Worm (Caenorhabditis elegans) whole organism, L3 larva: Measurements from ENCODE around the gene npr-25.
"Not testable (repeated sequence)": the region's sequence is repeated elsewhere in the genome, so short reads cannot be mapped to it uniquely, and the experiment has no call there.

Experiments used
- ZK546.5 ChIP-seq: sonication (generic microtip); optimal IDR thresholded peaks from 2 replicates; lab custom pipeline; 2017; ENCODE audit warnings: missing biosample characterization, missing genetic modification characterization
- aly-2 ChIP-seq: fragments of 150-350 bp; optimal IDR thresholded peaks from 2 replicates; lab custom pipeline; 2014; ENCODE audit warnings: missing biosample characterization, missing genetic modification characterization
- ama-1 ChIP-seq: fragments of 150-350 bp; optimal IDR thresholded peaks from 2 replicates; lab custom pipeline; 2018
- ceh-16 ChIP-seq: sonication (generic microtip); optimal IDR thresholded peaks from 2 replicates; lab custom pipeline; 2017; ENCODE audit warnings: missing biosample characterization, missing genetic modification characterization
- ceh-28 ChIP-seq: fragments of 150-350 bp; optimal IDR thresholded peaks from 2 replicates; lab custom pipeline; 2014; ENCODE audit warnings: missing biosample characterization, missing genetic modification reagents, missing genetic modification characterization
- ceh-82 ChIP-seq: fragments of 150-350 bp; optimal IDR thresholded peaks from 2 replicates; lab custom pipeline; 2014; ENCODE audit warnings: missing biosample characterization, missing genetic modification characterization
- ceh-9 ChIP-seq: sonication (generic microtip); optimal IDR thresholded peaks from 2 replicates; lab custom pipeline; 2018; ENCODE audit warnings: missing biosample characterization, missing genetic modification characterization
- daf-12 ChIP-seq: fragments of 150-350 bp; optimal IDR thresholded peaks from 2 replicates; lab custom pipeline; 2014; ENCODE audit warnings: missing biosample characterization, missing genetic modification reagents, missing genetic modification characterization
- egl-27 ChIP-seq: sonication (generic microtip); optimal IDR thresholded peaks from 4 replicates; lab custom pipeline; 2017; ENCODE audit warnings: missing biosample characterization, missing genetic modification reagents, missing genetic modification characterization
- egl-5 ChIP-seq: fragments of 150-350 bp; optimal IDR thresholded peaks from 2 replicates; lab custom pipeline; 2017; ENCODE audit warnings: missing biosample characterization, missing genetic modification reagents, missing genetic modification characterization, inconsistent platforms
- elt-2 ChIP-seq: sonication (generic microtip); optimal IDR thresholded peaks from 2 replicates; lab custom pipeline; 2016; ENCODE audit warnings: missing genetic modification reagents, mild to moderate bottlenecking, missing genetic modification characterization, missing compliant biosample characterization
- eor-1 ChIP-seq, 2 experiments: fragments of 150-350 bp; optimal IDR thresholded peaks; 2 replicates each; lab custom pipeline; 2014 to 2018; ENCODE audit warnings: missing biosample characterization in 2 of 2, missing genetic modification characterization in 2 of 2
- fkh-10 ChIP-seq: sonication (generic microtip); optimal IDR thresholded peaks from 2 replicates; lab custom pipeline; 2017; ENCODE audit warnings: missing biosample characterization, missing genetic modification reagents, missing genetic modification characterization
- fkh-2 ChIP-seq: fragments of 150-350 bp; optimal IDR thresholded peaks from 2 replicates; lab custom pipeline; 2014; ENCODE audit warnings: missing biosample characterization, missing genetic modification reagents, missing genetic modification characterization
- fos-1 ChIP-seq: fragments of 150-350 bp; optimal IDR thresholded peaks from 2 replicates; lab custom pipeline; 2014; ENCODE audit warnings: missing biosample characterization, missing genetic modification characterization
- hmg-11 ChIP-seq: sonication (generic microtip); optimal IDR thresholded peaks from 2 replicates; lab custom pipeline; 2016; ENCODE audit warnings: missing genetic modification characterization, missing compliant biosample characterization
- lin-39 ChIP-seq: fragments of 150-350 bp; optimal IDR thresholded peaks from 2 replicates; lab custom pipeline; 2018; ENCODE audit warnings: missing biosample characterization, missing genetic modification reagents, missing genetic modification characterization
- lsy-12 ChIP-seq: sonication (generic microtip); optimal IDR thresholded peaks from 2 replicates; lab custom pipeline; 2016; ENCODE audit warnings: mild to moderate bottlenecking, missing genetic modification characterization, missing compliant biosample characterization
- mdl-1 ChIP-seq: fragments of 150-350 bp; optimal IDR thresholded peaks from 2 replicates; lab custom pipeline; 2014; ENCODE audit warnings: missing biosample characterization, missing genetic modification characterization
- mml-1 ChIP-seq: fragments of 150-350 bp; sonication (generic microtip); optimal IDR thresholded peaks from 3 replicates; lab custom pipeline; 2014; ENCODE audit warnings: missing biosample characterization, missing genetic modification characterization
- nfya-1 ChIP-seq: sonication (generic microtip); optimal IDR thresholded peaks from 2 replicates; lab custom pipeline; 2017; ENCODE audit warnings: missing genetic modification characterization, mild to moderate bottlenecking, missing compliant biosample characterization, antibody characterized with exemption, moderate library complexity; ENCODE audit not compliant: insufficient read depth
- nhr-11 ChIP-seq: fragments of 150-350 bp; optimal IDR thresholded peaks from 2 replicates; lab custom pipeline; 2014; ENCODE audit warnings: missing biosample characterization, missing genetic modification characterization
- nhr-23 ChIP-seq: fragments of 150-350 bp; optimal IDR thresholded peaks from 2 replicates; lab custom pipeline; 2014; ENCODE audit warnings: missing biosample characterization, missing genetic modification reagents, missing genetic modification characterization
- nhr-237 ChIP-seq: fragments of 150-350 bp; optimal IDR thresholded peaks from 2 replicates; lab custom pipeline; 2014; ENCODE audit warnings: missing biosample characterization, missing genetic modification characterization
- nhr-28 ChIP-seq: fragments of 150-350 bp; optimal IDR thresholded peaks from 2 replicates; lab custom pipeline; 2014; ENCODE audit warnings: missing biosample characterization, missing genetic modification characterization
- nhr-43 ChIP-seq: sonication (generic microtip); optimal IDR thresholded peaks from 2 replicates; lab custom pipeline; 2016; ENCODE audit warnings: mild to moderate bottlenecking, missing genetic modification characterization, missing compliant biosample characterization; ENCODE audit not compliant: poor library complexity, severe bottlenecking
- nhr-67 ChIP-seq: fragments of 150-350 bp; optimal IDR thresholded peaks from 2 replicates; lab custom pipeline; 2014; ENCODE audit warnings: missing biosample characterization, missing genetic modification characterization
- nhr-76 ChIP-seq: fragments of 150-350 bp; sonication (generic microtip); optimal IDR thresholded peaks from 5 replicates; lab custom pipeline; 2014; ENCODE audit warnings: missing biosample characterization, missing genetic modification characterization
- nhr-77 ChIP-seq: fragments of 150-350 bp; optimal IDR thresholded peaks from 2 replicates; lab custom pipeline; 2014; ENCODE audit warnings: missing biosample characterization, missing genetic modification characterization
- pqm-1 ChIP-seq: fragments of 150-350 bp; optimal IDR thresholded peaks from 2 replicates; lab custom pipeline; 2017; ENCODE audit warnings: missing biosample characterization, missing genetic modification characterization, inconsistent platforms
- sea-2 ChIP-seq: fragments of 150-350 bp; sonication (generic microtip); optimal IDR thresholded peaks from 4 replicates; lab custom pipeline; 2014; ENCODE audit warnings: missing biosample characterization, missing genetic modification reagents, missing genetic modification characterization
- skn-1 ChIP-seq: fragments of 150-350 bp; optimal IDR thresholded peaks from 2 replicates; lab custom pipeline; 2014; ENCODE audit warnings: missing biosample characterization, missing genetic modification characterization
- snpc-4 ChIP-seq: fragments of 150-350 bp; optimal IDR thresholded peaks from 2 replicates; lab custom pipeline; 2014; ENCODE audit warnings: missing biosample characterization, missing genetic modification characterization
- tbx-2 ChIP-seq: sonication (generic microtip); optimal IDR thresholded peaks from 2 replicates; lab custom pipeline; 2016; ENCODE audit warnings: mild to moderate bottlenecking, missing genetic modification characterization, missing compliant biosample characterization
- unc-39 ChIP-seq: sonication (generic microtip); optimal IDR thresholded peaks from 4 replicates; lab custom pipeline; 2017; ENCODE audit warnings: missing biosample characterization, missing genetic modification characterization
- unc-62 ChIP-seq: fragments of 150-350 bp; sonication (generic microtip); optimal IDR thresholded peaks from 4 replicates; lab custom pipeline; 2014; ENCODE audit warnings: missing biosample characterization, missing genetic modification reagents, missing genetic modification characterization
- zag-1 ChIP-seq: fragments of 150-350 bp; optimal IDR thresholded peaks from 2 replicates; lab custom pipeline; 2014; ENCODE audit warnings: missing biosample characterization, missing genetic modification characterization
- ztf-11 ChIP-seq: fragments of 150-350 bp; optimal IDR thresholded peaks from 2 replicates; lab custom pipeline; 2014; ENCODE audit warnings: missing biosample characterization, missing genetic modification characterization
- ztf-4 ChIP-seq: fragments of 150-350 bp; optimal IDR thresholded peaks from 2 replicates; lab custom pipeline; 2014; ENCODE audit warnings: missing biosample characterization, missing genetic modification characterization

The npr-25 gene

ce11 chrV:11352893-11353292 is at the start of gene npr-25:
Gene npr-25, minus strand, starts transcription at chrV:11352993.
- TF ChIP-seq fkh-10 (GFP tag; lab: Kevin White, UChicago): no peak
- no peak for TF ChIP-seq lin-39 (tag; lab: Kevin White, UChicago)
- no peak for TF ChIP-seq ceh-9 (tag; lab: Kevin White, UChicago)
- no peak for TF ChIP-seq egl-27 (tag; lab: Kevin White, UChicago)
- no peak for TF ChIP-seq snpc-4 (tag; lab: Kevin White, UChicago)
- no peak for TF ChIP-seq ama-1 (lab: Kevin White, UChicago)
- TF ChIP-seq skn-1 (tag; lab: Kevin White, UChicago): no peak

ce11 chrV:11398616-11399015 is 45.8 kb upstream of the npr-25 start, which contains the start of gene nas-17:
Gene nas-17, plus strand, starts transcription at chrV:11398916.
- no peak for TF ChIP-seq fos-1 (tag; lab: Kevin White, UChicago)
- no peak for TF ChIP-seq elt-2 (tag; lab: Kevin White, UChicago)
- no peak for TF ChIP-seq unc-39 (tag; lab: Kevin White, UChicago)
- TF ChIP-seq nfya-1 (tag; lab: Kevin White, UChicago): no peak
- TF ChIP-seq egl-5 (tag; lab: Kevin White, UChicago): no peak
- no peak for TF ChIP-seq ceh-82 (tag; lab: Kevin White, UChicago)
- no peak for TF ChIP-seq nhr-77 (tag; lab: Kevin White, UChicago)
- TF ChIP-seq nhr-67 (tag; lab: Kevin White, UChicago): no peak
- no peak for TF ChIP-seq daf-12 (tag; lab: Kevin White, UChicago)
- no peak for TF ChIP-seq nhr-28 (tag; lab: Kevin White, UChicago)
- TF ChIP-seq hmg-11 (tag; lab: Kevin White, UChicago): no peak
- TF ChIP-seq unc-62: no peak
- TF ChIP-seq mdl-1 (tag; lab: Kevin White, UChicago): no peak
- no peak for TF ChIP-seq tbx-2 (tag; lab: Kevin White, UChicago)
- no peak for TF ChIP-seq ceh-16 (tag; lab: Kevin White, UChicago)
- TF ChIP-seq fkh-2 (tag; lab: Kevin White, UChicago): no peak
- no peak for TF ChIP-seq aly-2
- TF ChIP-seq nhr-23 (tag; lab: Kevin White, UChicago): no peak
- TF ChIP-seq ZK546.5 (tag; lab: Kevin White, UChicago): no peak
- TF ChIP-seq, all 47 proteins: peak for 0

ce11 chrV:11396134-11396533 is 43.3 kb upstream of the npr-25 start, which contains the start of gene nas-18:
Gene nas-18, plus strand, starts transcription at chrV:11396434.
- not testable (repeated sequence) for TF ChIP-seq pqm-1, zag-1, mml-1 (tag; lab: Kevin White, UChicago)

- TF ChIP-seq nhr-28, snpc-4, pqm-1 (tag; lab: Kevin White, UChicago): not testable (repeated sequence)
Observed at ce11 chrV:11395024-11395423, 42.2 kb upstream of the npr-25 start, which contains the start of gene K03B8.4. Gene K03B8.4, minus strand, starts transcription at chrV:11395124.

- TF ChIP-seq lin-39 (tag; lab: Kevin White, UChicago): no peak
- no peak for TF ChIP-seq lsy-12 (tag; lab: Kevin White, UChicago)
- no peak for TF ChIP-seq nfya-1 (tag; lab: Kevin White, UChicago)
- TF ChIP-seq aly-2: no peak
- no peak for TF ChIP-seq nhr-76 (tag; lab: Kevin White, UChicago)
- no peak for TF ChIP-seq eor-1 (tag; optimal IDR thresholded peaks at IDR 0.05; lab: Kevin White, UChicago)
Observed at ce11 chrV:11392020-11392419, 39.2 kb upstream of the npr-25 start, which contains the start of gene nas-16. Gene nas-16, plus strand, starts transcription at chrV:11392320.

ce11 chrV:11390394-11390793 is 37.6 kb upstream of the npr-25 start, which contains the start of the genes K03B8.11 and K03B8.14:
Gene K03B8.11, minus strand, starts transcription at chrV:11390494.
Gene K03B8.14, plus strand, starts transcription at chrV:11390503.
- TF ChIP-seq ceh-28 (tag; lab: Kevin White, UChicago) (no peak), egl-27 (tag; lab: Kevin White, UChicago) (no peak), nhr-11 (tag; lab: Kevin White, UChicago) (no peak), nhr-67 (tag; lab: Kevin White, UChicago) (no peak), ceh-16 (tag; lab: Kevin White, UChicago) (no peak), egl-5 (tag; lab: Kevin White, UChicago) (no peak), nhr-76 (tag; lab: Kevin White, UChicago) (no peak), nhr-237 (no peak), ztf-4 (no peak), fkh-10 (GFP tag; lab: Kevin White, UChicago) (no peak), eor-1 (tag; optimal IDR thresholded peaks at IDR 0.05; lab: Kevin White, UChicago) (no peak), sea-2 (GFP tag; lab: Kevin White, UChicago) (no peak), ztf-11 (tag; lab: Kevin White, UChicago) (no peak), nhr-43 (no peak)
- TF ChIP-seq, all 47 proteins: peak for 0
